Fruit fly (Drosophila melanogaster) whole organism, embryonic: ENCODE data around the gene CG12116.
A peak's percentile ranks its signal among the peaks of the same experiment; 100 is the strongest.

Experiments used
- CG11696 ChIP-seq: fragments of 200-800 bp; sonication (Bioruptor generic); IDR thresholded peaks from 2 replicates; pipeline ENCODE4 v1.3.6; 2022; ENCODE audit warnings: missing biosample characterization, missing genetic modification characterization
- CG12659 ChIP-seq: fragments of 200-800 bp; sonication (Bioruptor generic); optimal IDR thresholded peaks from 3 replicates; lab custom pipeline; 2017; ENCODE audit warnings: mild to moderate bottlenecking, missing biosample characterization, missing genetic modification reagents, missing genetic modification characterization
- CG12769 ChIP-seq: fragments of 200-800 bp; sonication (Bioruptor generic); optimal IDR thresholded peaks from 2 replicates; lab custom pipeline; 2019; ENCODE audit warnings: missing biosample characterization, mild to moderate bottlenecking, missing genetic modification characterization, moderate library complexity
- CG13775 ChIP-seq: fragments of 200-800 bp; sonication (Bioruptor generic); optimal IDR thresholded peaks from 3 replicates; lab custom pipeline; 2017; ENCODE audit warnings: missing biosample characterization, mild to moderate bottlenecking, missing genetic modification characterization
- CG13894 ChIP-seq: fragments of 200-800 bp; sonication (Bioruptor generic); optimal IDR thresholded peaks from 3 replicates; lab custom pipeline; 2018; ENCODE audit warnings: missing biosample characterization, mild to moderate bottlenecking, missing genetic modification characterization, moderate library complexity
- CG14441 ChIP-seq: fragments of 200-800 bp; sonication (Bioruptor generic); IDR thresholded peaks from 2 replicates; pipeline ENCODE4 v1.3.6; 2022; ENCODE audit warnings: missing biosample characterization, missing genetic modification characterization
- CG17186 ChIP-seq: fragments of 200-800 bp; sonication (Bioruptor generic); optimal IDR thresholded peaks from 3 replicates; lab custom pipeline; 2017; ENCODE audit warnings: missing biosample characterization, missing genetic modification reagents, missing genetic modification characterization
- CG18476 ChIP-seq: fragments of 200-800 bp; sonication (Bioruptor generic); optimal IDR thresholded peaks from 2 replicates; lab custom pipeline; 2016; ENCODE audit warnings: missing biosample characterization, mild to moderate bottlenecking, missing genetic modification characterization
- CG18764 ChIP-seq: fragments of 200-800 bp; sonication (Bioruptor generic); optimal IDR thresholded peaks from 3 replicates; lab custom pipeline; 2016; ENCODE audit warnings: missing biosample characterization, missing genetic modification characterization
- CG34422 ChIP-seq: fragments of 200-800 bp; sonication (Bioruptor generic); IDR thresholded peaks from 3 replicates; pipeline ENCODE4 v1.3.6; 2022; ENCODE audit warnings: missing biosample characterization, missing genetic modification characterization
- CG5180 ChIP-seq: fragments of 200-800 bp; sonication (Bioruptor generic); optimal IDR thresholded peaks from 3 replicates; lab custom pipeline; 2017; ENCODE audit warnings: missing biosample characterization, missing genetic modification characterization, mild to moderate bottlenecking, moderate library complexity, missing genetic modification reagents
- CG7372 ChIP-seq: fragments of 200-800 bp; sonication (Bioruptor generic); IDR thresholded peaks from 2 replicates; pipeline ENCODE4 v1.3.6; 2022; ENCODE audit warnings: missing biosample characterization, missing genetic modification characterization
- CG7786 ChIP-seq: fragments of 200-800 bp; sonication (Bioruptor generic); optimal IDR thresholded peaks from 2 replicates; lab custom pipeline; 2016; ENCODE audit warnings: missing biosample characterization, missing genetic modification characterization
- CG7839 ChIP-seq: fragments of 200-800 bp; sonication (Bioruptor generic); optimal IDR thresholded peaks from 3 replicates; lab custom pipeline; 2018; ENCODE audit warnings: missing biosample characterization, mild to moderate bottlenecking, missing genetic modification characterization, moderate library complexity
- CG8290 ChIP-seq, 3 experiments: fragments of 200-800 bp; sonication (Bioruptor generic); optimal IDR thresholded peaks; 2 replicates each; lab custom pipeline; 2016 to 2019; ENCODE audit warnings: missing biosample characterization in 3 of 3, missing genetic modification characterization in 3 of 3, mild to moderate bottlenecking in 2 of 3, moderate library complexity in 1 of 3
- CG9797 ChIP-seq: fragments of 200-800 bp; sonication (Bioruptor generic); optimal IDR thresholded peaks from 3 replicates; lab custom pipeline; 2018; ENCODE audit warnings: missing biosample characterization, mild to moderate bottlenecking, missing genetic modification characterization
- CG9817 ChIP-seq: fragments of 200-800 bp; sonication (Bioruptor generic); optimal IDR thresholded peaks from 2 replicates; lab custom pipeline; 2018; ENCODE audit warnings: missing biosample characterization, mild to moderate bottlenecking, missing genetic modification characterization, moderate library complexity
- Deaf1 ChIP-seq: fragments of 200-800 bp; optimal IDR thresholded peaks from 3 replicates; lab custom pipeline; 2019; ENCODE audit warnings: missing biosample characterization, mild to moderate bottlenecking, missing genetic modification characterization, moderate library complexity
- Dll ChIP-seq: fragments of 200-800 bp; sonication (Bioruptor generic); IDR thresholded peaks from 4 replicates; pipeline ENCODE4 v1.3.6; 2022; ENCODE audit warnings: missing biosample characterization, missing genetic modification characterization; ENCODE audit not compliant: partially characterized antibody
- Ets65A ChIP-seq: fragments of 200-800 bp; sonication (Bioruptor generic); peaks from one replicate; lab custom pipeline; 2016; ENCODE audit warnings: missing biosample characterization, missing genetic modification characterization
- H15 ChIP-seq: fragments of 200-800 bp; sonication (Bioruptor generic); IDR thresholded peaks from 3 replicates; pipeline ENCODE4 v1.3.6; 2022; ENCODE audit warnings: missing biosample characterization, missing genetic modification characterization
- HmgZ ChIP-seq: fragments of 200-800 bp; sonication (Bioruptor generic); optimal IDR thresholded peaks from 2 replicates; lab custom pipeline; 2018; ENCODE audit warnings: missing biosample characterization, mild to moderate bottlenecking, missing genetic modification characterization
- Hsf ChIP-seq: fragments of 200-800 bp; sonication (Bioruptor generic); optimal IDR thresholded peaks from 3 replicates; lab custom pipeline; 2016; ENCODE audit warnings: missing biosample characterization, missing genetic modification characterization
- Mad ChIP-seq: fragments of 200-800 bp; sonication (Bioruptor generic); optimal IDR thresholded peaks from 2 replicates; lab custom pipeline; 2016; ENCODE audit warnings: missing biosample characterization, missing genetic modification characterization
- Med ChIP-seq: fragments of 200-800 bp; sonication (Bioruptor generic); peaks from one replicate; lab custom pipeline; 2016; ENCODE audit warnings: missing biosample characterization, missing genetic modification characterization, mild to moderate bottlenecking, inconsistent platforms, moderate library complexity
- Nf-YC ChIP-seq: fragments of 200-800 bp; optimal IDR thresholded peaks from 3 replicates; lab custom pipeline; 2019; ENCODE audit warnings: missing biosample characterization, mild to moderate bottlenecking, missing genetic modification characterization, moderate library complexity
- Oaz ChIP-seq: fragments of 200-800 bp; sonication (Bioruptor generic); IDR thresholded peaks from 2 replicates; pipeline ENCODE4 v1.3.6; 2022; ENCODE audit warnings: missing biosample characterization, missing genetic modification characterization
- Usf ChIP-seq: fragments of 200-800 bp; sonication (Bioruptor generic); optimal IDR thresholded peaks from 2 replicates; lab custom pipeline; 2017; ENCODE audit warnings: missing genotype, missing biosample characterization, missing genetic modification characterization
- ato ChIP-seq: fragments of 200-800 bp; sonication (Bioruptor generic); IDR thresholded peaks from 2 replicates; pipeline ENCODE4 v1.3.6; 2022; ENCODE audit warnings: missing biosample characterization, missing genetic modification characterization; ENCODE audit not compliant: partially characterized antibody
- cas ChIP-seq: fragments of 200-800 bp; sonication (Bioruptor generic); IDR thresholded peaks from 2 replicates; pipeline ENCODE4 v1.3.6; 2022; ENCODE audit warnings: missing biosample characterization, missing genetic modification characterization
- ci ChIP-seq: fragments of 200-800 bp; sonication (Bioruptor generic); IDR thresholded peaks from 3 replicates; pipeline ENCODE4 v1.3.6; 2022; ENCODE audit warnings: missing biosample characterization, missing genetic modification characterization
- ewg ChIP-seq: fragments of 200-800 bp; sonication (Bioruptor generic); optimal IDR thresholded peaks from 3 replicates; lab custom pipeline; 2017; ENCODE audit warnings: mild to moderate bottlenecking, missing biosample characterization, missing genetic modification reagents, missing genetic modification characterization
- exex ChIP-seq: fragments of 200-800 bp; sonication (Bioruptor generic); optimal IDR thresholded peaks from 4 replicates; lab custom pipeline; 2018; ENCODE audit warnings: missing biosample characterization, mild to moderate bottlenecking, missing genetic modification characterization, moderate library complexity
- fd102C ChIP-seq: fragments of 200-800 bp; sonication (Bioruptor generic); optimal IDR thresholded peaks from 2 replicates; lab custom pipeline; 2018; ENCODE audit warnings: missing biosample characterization, mild to moderate bottlenecking, missing genetic modification characterization, moderate library complexity
- gcm ChIP-seq: fragments of 200-800 bp; sonication (Bioruptor generic); optimal IDR thresholded peaks from 2 replicates; lab custom pipeline; 2019; ENCODE audit warnings: missing biosample characterization, mild to moderate bottlenecking, missing genetic modification characterization, moderate library complexity
- ind ChIP-seq: fragments of 200-800 bp; sonication (Bioruptor generic); optimal IDR thresholded peaks from 3 replicates; lab custom pipeline; 2016; ENCODE audit warnings: missing biosample characterization, missing genetic modification characterization
- inv ChIP-seq: fragments of 200-800 bp; sonication (Bioruptor generic); IDR thresholded peaks from 2 replicates; pipeline ENCODE4 v1.3.6; 2022; ENCODE audit warnings: missing biosample characterization, missing genetic modification characterization; ENCODE audit not compliant: partially characterized antibody
- knrl ChIP-seq: fragments of 200-800 bp; sonication (Bioruptor generic); IDR thresholded peaks from 3 replicates; pipeline ENCODE4 v1.3.6; 2022; ENCODE audit warnings: missing biosample characterization, missing genetic modification characterization; ENCODE audit not compliant: partially characterized antibody
- lov ChIP-seq, 2 experiments: fragments of 200-800 bp in 1 of 2; fragments of >200 bp in 1 of 2; sonication (Bioruptor generic) in 1 of 2; IDR thresholded peaks in 1 of 2; optimal IDR thresholded peaks in 1 of 2; 2 replicates in 1 of 2; 3 replicates in 1 of 2; pipeline versions ENCODE4 v1.3.6 to Lab custom; 2017 to 2022; ENCODE audit warnings: missing biosample characterization in 1 of 2, missing genetic modification characterization in 1 of 2
- nom ChIP-seq: fragments of 200-800 bp; sonication (Bioruptor generic); optimal IDR thresholded peaks from 2 replicates; lab custom pipeline; 2017; ENCODE audit warnings: missing biosample characterization, missing genetic modification characterization, mild to moderate bottlenecking, moderate library complexity, missing genetic modification reagents
- org-1 ChIP-seq: fragments of 200-800 bp; sonication (Bioruptor generic); optimal IDR thresholded peaks from 2 replicates; lab custom pipeline; 2017; ENCODE audit warnings: missing biosample characterization, missing genetic modification characterization
- peb ChIP-seq: fragments of 200-800 bp; sonication (Bioruptor generic); IDR thresholded peaks from 2 replicates; pipeline ENCODE4 v1.3.6; 2022; ENCODE audit warnings: missing biosample characterization, missing genetic modification characterization
- rib ChIP-seq: fragments of 200-800 bp; sonication (Bioruptor generic); IDR thresholded peaks from 2 replicates; pipeline ENCODE4 v1.3.6; 2022; ENCODE audit warnings: missing biosample characterization, missing genetic modification characterization
- sens ChIP-seq: fragments of 200-800 bp; sonication (Bioruptor generic); peaks from one replicate; lab custom pipeline; 2016; ENCODE audit warnings: missing biosample characterization, missing genetic modification characterization
- shn ChIP-seq: fragments of 200-800 bp; sonication (Bioruptor generic); optimal IDR thresholded peaks from 3 replicates; lab custom pipeline; 2016; ENCODE audit warnings: missing biosample characterization, missing genetic modification characterization
- stwl ChIP-seq: fragments of 200-800 bp; sonication (Bioruptor generic); optimal IDR thresholded peaks from 3 replicates; lab custom pipeline; 2018; ENCODE audit warnings: missing biosample characterization, mild to moderate bottlenecking, missing genetic modification characterization, moderate library complexity

CG12116 gene

DNA sequence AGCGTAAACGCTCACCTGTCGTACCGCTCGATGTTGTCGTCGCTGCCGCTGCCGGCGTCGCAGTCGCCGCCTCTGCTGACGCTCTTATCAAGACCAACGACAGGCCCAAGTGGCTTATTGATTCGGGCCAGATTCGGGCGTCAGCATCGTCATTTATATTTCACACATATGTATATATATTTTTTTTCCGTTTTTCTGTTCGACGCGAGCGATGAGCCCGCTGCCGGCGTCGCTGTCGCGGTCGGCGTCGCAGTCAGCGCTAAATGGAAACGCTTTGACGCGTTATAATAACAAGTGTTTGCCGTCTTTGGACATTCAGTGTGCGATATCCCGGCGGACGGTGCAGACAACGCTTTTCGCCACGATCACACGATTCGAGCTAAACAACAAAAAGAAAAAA lies 33.2 kb upstream of the CG12116 start (continued):
- TF ChIP-seq exex (tag; lab: Kevin White, UChicago): peak; percentile 17

DNA sequence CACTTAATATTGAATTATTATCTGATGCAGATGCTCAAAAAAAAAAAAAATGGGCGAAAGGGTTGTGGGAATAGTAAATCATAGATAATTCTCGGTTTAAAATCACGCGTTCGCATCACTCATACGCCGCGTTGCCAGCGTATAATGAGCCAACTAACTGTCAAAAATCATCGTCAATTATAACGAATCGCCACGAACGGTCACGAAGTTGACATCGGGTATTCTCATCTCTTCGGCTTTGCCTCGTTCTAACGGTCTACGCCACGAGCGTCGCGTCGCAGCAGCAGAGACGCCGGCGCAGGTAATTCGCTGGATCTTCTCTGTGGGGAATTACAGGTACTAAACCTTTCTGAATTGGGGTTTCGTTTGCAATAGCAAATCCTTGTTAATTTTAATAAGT lies 32.6 kb upstream of the CG12116 start:
- no peak for TF ChIP-seq org-1 (GFP tag; lab: Kevin White, UChicago)
- peak; percentile 38 for TF ChIP-seq exex (tag; lab: Kevin White, UChicago)
- TF ChIP-seq inv (GFP tag; lab: Robert Waterston, UW): no peak
- TF ChIP-seq Mad (GFP tag; lab: Kevin White, UChicago): no peak
- TF ChIP-seq Deaf1 (tag; lab: Kevin White, UChicago): peak; percentile 94
- TF ChIP-seq CG7372 (GFP tag; lab: Robert Waterston, UW): peak; percentile 76
- TF ChIP-seq Ets65A (GFP tag; lab: Kevin White, UChicago): peak; percentile 13
- peak; percentile 49 for TF ChIP-seq sens (GFP tag; lab: Kevin White, UChicago)
- no peak for TF ChIP-seq CG8290 (GFP tag; optimal IDR thresholded peaks at IDR 0.05; lab: Kevin White, UChicago)
- peak in 1 of 2 experiments; percentile 28 for TF ChIP-seq CG8290 (tag; optimal IDR thresholded peaks at IDR 0.05; lab: Kevin White, UChicago)
- peak; percentile 17 for TF ChIP-seq Med (GFP tag; lab: Kevin White, UChicago)
- no peak for TF ChIP-seq rib (GFP tag; lab: Robert Waterston, UW)

dm6 chrX:8499151-8499550 lies 30.3 kb upstream of the CG12116 start:
- TF ChIP-seq CG7839 (peak; percentile 4), CG7786 (peak; percentile 4), CG13775 (no peak), CG13894 (tag; lab: Kevin White, UChicago) (no peak), Nf-YC (tag; lab: Kevin White, UChicago) (no peak), lov (optimal IDR thresholded peaks at IDR 0.05; lab: Kevin White, UChicago) (no peak), lov (GFP tag; IDR thresholded peaks at IDR 0.05; lab: Robert Waterston, UW) (no peak), stwl (tag; lab: Kevin White, UChicago) (no peak), CG12769 (no peak), CG5180 (no peak), ci (GFP tag; lab: Robert Waterston, UW) (no peak), ato (no peak), ewg (GFP tag; lab: Kevin White, UChicago) (no peak), exex (tag; lab: Kevin White, UChicago) (no peak), fd102C (GFP tag; lab: Kevin White, UChicago) (no peak), Hsf (no peak), CG11696 (GFP tag; lab: Robert Waterston, UW) (no peak), Dll (GFP tag; lab: Robert Waterston, UW) (no peak), cas (GFP tag; lab: Robert Waterston, UW) (no peak), CG12659 (GFP tag; lab: Kevin White, UChicago) (no peak), CG14441 (GFP tag; lab: Robert Waterston, UW) (peak; percentile 42; the same call in 1 of the 2 replicates), CG9817 (tag; lab: Kevin White, UChicago) (no peak), CG34422 (no peak), shn (GFP tag; lab: Kevin White, UChicago) (no peak), Oaz (GFP tag; lab: Robert Waterston, UW) (no peak), org-1 (GFP tag; lab: Kevin White, UChicago) (no peak), CG9797 (GFP tag; lab: Kevin White, UChicago) (no peak), CG17186 (GFP tag; lab: Kevin White, UChicago) (no peak), HmgZ (tag; lab: Kevin White, UChicago) (no peak), nom (GFP tag; lab: Kevin White, UChicago) (no peak), knrl (GFP tag; lab: Robert Waterston, UW) (no peak), peb (GFP tag; lab: Robert Waterston, UW) (no peak), CG18764 (GFP tag; lab: Kevin White, UChicago) (no peak), Usf (GFP tag; lab: Kevin White, UChicago) (no peak), CG18476 (GFP tag; lab: Kevin White, UChicago) (no peak), H15 (GFP tag; lab: Robert Waterston, UW) (no peak), gcm (no peak), ind (peak; percentile 3)
